Fruit fly (Drosophila melanogaster) whole organism, prepupa: ENCODE measurements around the gene CG33271.

Experiments used
- CG10669 ChIP-seq: fragments of 200-800 bp; sonication (Bioruptor generic); optimal IDR thresholded peaks from 3 replicates; lab custom pipeline; 2018; ENCODE audit warnings: missing biosample characterization, mild to moderate bottlenecking, missing genetic modification characterization, moderate library complexity
- CG11294 ChIP-seq: fragments of 200-800 bp; sonication (Bioruptor generic); IDR thresholded peaks from 2 replicates; pipeline ENCODE4 v1.3.6; 2022; ENCODE audit warnings: missing biosample characterization, missing genetic modification characterization
- CG11902 ChIP-seq: fragments of 200-800 bp; sonication (Bioruptor generic); optimal IDR thresholded peaks from 3 replicates; lab custom pipeline; 2016; ENCODE audit warnings: missing biosample characterization, missing genetic modification characterization
- CG15336 ChIP-seq: fragments of 200-800 bp; sonication (Bioruptor generic); IDR thresholded peaks from 2 replicates; pipeline ENCODE4 v1.3.6; 2022; ENCODE audit warnings: missing biosample characterization, missing genetic modification characterization
- CG1621 ChIP-seq: fragments of 200-800 bp; sonication (Bioruptor generic); optimal IDR thresholded peaks from 3 replicates; lab custom pipeline; 2018; ENCODE audit warnings: missing biosample characterization, mild to moderate bottlenecking, missing genetic modification characterization
- CG31627 ChIP-seq: fragments of 200-800 bp; sonication (Bioruptor generic); optimal IDR thresholded peaks from 3 replicates; lab custom pipeline; 2016; ENCODE audit warnings: missing biosample characterization, missing genetic modification characterization
- CG4318 ChIP-seq: fragments of 200-800 bp; sonication (Bioruptor generic); optimal IDR thresholded peaks from 3 replicates; lab custom pipeline; 2017; ENCODE audit warnings: missing biosample characterization, mild to moderate bottlenecking, missing genetic modification characterization
- Eip78C ChIP-seq: fragments of 200-800 bp; sonication (Bioruptor generic); peaks from one replicate; lab custom pipeline; 2016; ENCODE audit warnings: missing biosample characterization, missing genetic modification characterization
- Ets96B ChIP-seq: fragments of 200-800 bp; optimal IDR thresholded peaks from 2 replicates; lab custom pipeline; 2019; ENCODE audit warnings: missing biosample characterization, mild to moderate bottlenecking, missing genetic modification characterization, moderate library complexity
- Hr39 ChIP-seq: fragments of 200-800 bp; sonication (Bioruptor generic); optimal IDR thresholded peaks from 2 replicates; lab custom pipeline; 2016; ENCODE audit warnings: missing biosample characterization, missing genetic modification characterization
- Lpt ChIP-seq: fragments of 200-800 bp; sonication (Bioruptor generic); optimal IDR thresholded peaks from 3 replicates; lab custom pipeline; 2016; ENCODE audit warnings: missing biosample characterization, missing genetic modification characterization
- OdsH ChIP-seq: fragments of 200-800 bp; sonication (Bioruptor generic); optimal IDR thresholded peaks from 3 replicates; lab custom pipeline; 2016; ENCODE audit warnings: missing biosample characterization, missing genetic modification characterization
- Sox14 ChIP-seq: fragments of 200-800 bp; sonication (Bioruptor generic); optimal IDR thresholded peaks from 3 replicates; lab custom pipeline; 2016; ENCODE audit warnings: missing biosample characterization, missing genetic modification characterization
- achi ChIP-seq: fragments of 200-800 bp; sonication (Bioruptor generic); optimal IDR thresholded peaks from 3 replicates; lab custom pipeline; 2016; ENCODE audit warnings: missing biosample characterization, missing genetic modification characterization
- cyc ChIP-seq: fragments of 200-800 bp; sonication (Bioruptor generic); optimal IDR thresholded peaks from 3 replicates; lab custom pipeline; 2016; ENCODE audit warnings: missing biosample characterization, missing genetic modification characterization
- eg ChIP-seq: fragments of 200-800 bp; sonication (Bioruptor generic); IDR thresholded peaks from 3 replicates; pipeline ENCODE4 v1.3.6; 2022; ENCODE audit warnings: missing biosample characterization, missing genetic modification characterization
- fd85E ChIP-seq: fragments of 200-800 bp; sonication (Bioruptor generic); optimal IDR thresholded peaks from 3 replicates; lab custom pipeline; 2016; ENCODE audit warnings: missing biosample characterization, missing genetic modification characterization
- fkh ChIP-seq: fragments of 200-800 bp; sonication (Bioruptor generic); optimal IDR thresholded peaks from 3 replicates; lab custom pipeline; 2017; ENCODE audit warnings: missing biosample characterization, mild to moderate bottlenecking, missing genetic modification characterization, moderate library complexity
- lz ChIP-seq: fragments of 200-800 bp; sonication (Bioruptor generic); optimal IDR thresholded peaks from 3 replicates; lab custom pipeline; 2016; ENCODE audit warnings: missing biosample characterization, missing genetic modification characterization
- net ChIP-seq: fragments of 200-800 bp; sonication (Bioruptor generic); optimal IDR thresholded peaks from 3 replicates; lab custom pipeline; 2016; ENCODE audit warnings: missing biosample characterization, missing genetic modification characterization
- topi ChIP-seq: fragments of 200-800 bp; sonication (Bioruptor generic); optimal IDR thresholded peaks from 3 replicates; lab custom pipeline; 2016; ENCODE audit warnings: missing biosample characterization, missing genetic modification characterization
- vri ChIP-seq: fragments of 200-800 bp; sonication (Bioruptor generic); optimal IDR thresholded peaks from 3 replicates; lab custom pipeline; 2016; ENCODE audit warnings: missing biosample characterization, mild to moderate bottlenecking, missing genetic modification characterization

Gene CG33271

dm6 chr3L:11530370-11530769 lies 46.9 kb downstream of the CG33271 start:
- no peak for TF ChIP-seq Hr39 (GFP tag; lab: Kevin White, UChicago)
- TF ChIP-seq fkh (GFP tag; lab: Kevin White, UChicago), result peak; percentile 61

- TF ChIP-seq Sox14 (no peak), eg (GFP tag; lab: Robert Waterston, UW) (no peak), CG11902 (no peak), CG10669 (GFP tag; lab: Kevin White, UChicago) (no peak), cyc (no peak), Ets96B (no peak), OdsH (GFP tag; lab: Kevin White, UChicago) (no peak), CG4318 (GFP tag; lab: Kevin White, UChicago) (no peak), lz (GFP tag; lab: Kevin White, UChicago) (no peak), Lpt (no peak), CG11294 (GFP tag; lab: Robert Waterston, UW) (no peak), net (GFP tag; lab: Kevin White, UChicago) (no peak), CG31627 (GFP tag; lab: Kevin White, UChicago) (no peak), CG1621 (no peak), fd85E (GFP tag; lab: Kevin White, UChicago) (no peak)
Observed at dm6 chr3L:11529707-11530106, 47.6 kb downstream of the CG33271 start.

dm6 chr3L:11528397-11528923 lies 48.8 kb downstream of the CG33271 start:
- no peak for TF ChIP-seq topi (GFP tag; lab: Kevin White, UChicago)
- peak; percentile 60 for TF ChIP-seq vri
- TF ChIP-seq CG1621, result no peak
- 0 out of 2 replicates have a peak, but pooled peaks have one; percentile 17 for TF ChIP-seq CG15336 (GFP tag; lab: Robert Waterston, UW)
- TF ChIP-seq fkh (GFP tag; lab: Kevin White, UChicago), result peak; percentile 90
- TF ChIP-seq CG31627 (GFP tag; lab: Kevin White, UChicago), result no peak
- TF ChIP-seq Eip78C (GFP tag; lab: Kevin White, UChicago), result peak; percentile 33
- TF ChIP-seq achi (GFP tag; lab: Kevin White, UChicago), result no peak
